Worm (Caenorhabditis elegans) whole organism, L1 larva: ENCODE results near the gene coq-3.

Source experiments
- nhr-237 ChIP-seq: fragments of 150-350 bp; optimal IDR thresholded peaks from 2 replicates; lab custom pipeline; 2014; ENCODE audit warnings: missing biosample characterization, missing genetic modification characterization
- snpc-4 ChIP-seq: fragments of 150-350 bp; optimal IDR thresholded peaks from 2 replicates; lab custom pipeline; 2014; ENCODE audit warnings: missing biosample characterization, missing genetic modification characterization

DNA sequence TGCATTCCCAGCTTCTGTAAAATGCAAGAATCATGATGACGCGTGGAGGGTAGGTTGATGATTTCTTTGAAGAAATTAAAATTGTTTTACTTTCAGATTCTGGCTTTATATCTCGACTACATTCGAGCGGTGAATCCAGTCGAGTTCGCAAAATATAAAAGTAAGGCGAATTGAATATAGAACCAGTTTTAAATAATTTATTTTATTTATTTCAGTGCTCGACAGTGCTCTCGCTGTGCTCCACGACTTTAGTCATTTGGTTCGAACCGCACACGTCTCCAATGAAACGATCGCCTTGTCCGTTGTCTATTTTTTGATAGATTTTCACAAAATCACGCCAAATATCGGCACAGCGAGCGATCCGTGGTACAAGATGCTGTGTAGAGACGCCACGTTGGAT, 13.9 kb downstream of the coq-3 start, which contains the start of gene Y57G11C.1130:
- TF ChIP-seq nhr-237 (tag; lab: Kevin White, UChicago), result no peak
- TF ChIP-seq snpc-4 (tag; lab: Kevin White, UChicago), result no peak
